Fruit fly (Drosophila melanogaster): ENCODE results near the gene CG9632.
A peak's percentile ranks its signal among the peaks of the same experiment; 100 is the strongest.

Gene CG9632

DNA sequence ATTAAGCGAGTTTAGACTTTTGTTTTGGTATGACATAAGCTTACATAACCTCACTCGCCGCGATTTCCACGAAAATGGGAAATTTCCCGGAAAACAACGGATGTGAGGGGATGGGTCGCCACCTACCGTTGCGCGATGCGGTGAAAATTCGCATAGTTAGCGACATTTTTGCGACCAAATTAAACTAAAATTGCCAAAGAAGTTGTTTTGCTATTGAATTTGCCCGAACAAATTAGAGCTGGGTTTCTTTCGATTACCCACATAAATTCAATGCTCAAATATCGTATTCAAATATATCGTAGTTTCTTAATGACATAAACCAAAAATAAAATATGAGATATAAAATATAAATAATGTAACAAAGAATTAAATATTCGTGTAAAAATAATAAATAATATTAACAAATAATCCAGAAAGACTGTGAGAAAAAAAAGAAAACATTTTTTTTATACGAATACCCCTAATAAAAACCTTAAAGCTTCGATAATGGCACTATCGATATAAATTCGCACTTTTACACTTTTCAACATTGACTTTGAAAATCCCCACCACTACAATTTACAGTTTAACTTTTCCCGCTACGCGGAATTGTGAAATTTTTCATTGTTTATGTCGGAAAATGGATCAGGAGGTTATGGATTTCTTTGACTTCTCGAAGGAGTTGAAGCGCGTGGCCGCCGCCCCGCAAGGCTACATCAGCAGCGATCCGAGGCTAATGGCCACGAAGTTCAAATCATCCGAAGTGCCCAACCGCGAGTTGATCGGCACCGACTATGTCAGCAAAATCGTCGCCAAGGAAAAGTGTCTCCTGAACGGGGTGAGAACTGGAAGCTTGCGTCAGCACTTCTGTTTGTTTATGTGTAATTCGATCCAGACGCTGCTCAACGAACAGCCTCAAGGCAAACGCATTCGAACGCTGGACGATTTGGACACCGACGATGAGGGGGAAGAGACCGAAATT is 22.9 kb upstream of the CG9632 start, which contains the start of the genes ND-23 and spn-E (continued):
- TF ChIP-seq CG12299 (tag; optimal IDR thresholded peaks at IDR 0.05) (no peak), CG9797 (GFP tag; optimal IDR thresholded peaks at IDR 0.05) (no peak), CG12942 (GFP tag; optimal IDR thresholded peaks at IDR 0.05) (peak; percentile 44), CG9932 (GFP tag; IDR thresholded peaks at IDR 0.05) (peak; percentile 72), E2f1 (GFP tag; IDR thresholded peaks at IDR 0.05) (peak; percentile 69), exex (tag; optimal IDR thresholded peaks at IDR 0.05) (no peak), Fer3 (tag; optimal IDR thresholded peaks at IDR 0.05) (peak; percentile 35), al (GFP tag; IDR thresholded peaks at IDR 0.05) (0 out of 2 replicates have a peak, but pooled peaks have one; percentile 38), Ravus (GFP tag; IDR thresholded peaks at IDR 0.05) (no peak), CG10979 (tag; optimal IDR thresholded peaks at IDR 0.05) (peak; percentile 58), insv (GFP tag; optimal IDR thresholded peaks at IDR 0.05) (peak in 1 of 2 experiments; percentile 1), CG6791 (GFP tag; IDR thresholded peaks at IDR 0.05; ENCODE audit: partially characterized antibody) (0 out of 3 replicates have a peak, but pooled peaks have one; percentile 52), ssp (GFP tag; IDR thresholded peaks at IDR 0.05) (peak; percentile 48), YL-1 (GFP tag; optimal IDR thresholded peaks at IDR 0.05) (peak; percentile 41), hbn (GFP tag; IDR thresholded peaks at IDR 0.05; ENCODE audit: partially characterized antibody) (peak; percentile 72), gem (tag; optimal IDR thresholded peaks at IDR 0.05) (peak; percentile 85), CG32532 (GFP tag; IDR thresholded peaks at IDR 0.05) (peak; percentile 55; the same call in 1 of the 2 replicates), amos (GFP tag; IDR thresholded peaks at IDR 0.05; ENCODE audit: partially characterized antibody) (peak; percentile 69), stwl (tag; optimal IDR thresholded peaks at IDR 0.05) (peak; percentile 79), tin (GFP tag; optimal IDR thresholded peaks at IDR 0.05) (peak; percentile 43), CG6854 (GFP tag; optimal IDR thresholded peaks at IDR 0.05) (no peak), CG10366 (GFP tag; IDR thresholded peaks at IDR 0.05) (peak; percentile 35; the same call in 1 of the 2 replicates), E2f2 (GFP tag; IDR thresholded peaks at IDR 0.05) (peak; percentile 89), CG11085 (GFP tag; IDR thresholded peaks at IDR 0.05) (0 out of 2 replicates have a peak, but pooled peaks have one; percentile 23), en (GFP tag; optimal IDR thresholded peaks at IDR 0.05) (no peak), run (tag; optimal IDR thresholded peaks at IDR 0.05) (no peak), CG10209 (GFP tag; optimal IDR thresholded peaks at IDR 0.05) (peak; percentile 61), CG30403 (GFP tag; optimal IDR thresholded peaks at IDR 0.05) (peak; percentile 64), ewg (GFP tag; optimal IDR thresholded peaks at IDR 0.05) (no peak), CG34224 (GFP tag; IDR thresholded peaks at IDR 0.05; ENCODE audit: partially characterized antibody) (peak; percentile 57; the same call in 1 of the 3 replicates), CG10543 (GFP tag; optimal IDR thresholded peaks at IDR 0.05) (peak; percentile 47), CG12391 (tag; optimal IDR thresholded peaks at IDR 0.05) (peak; percentile 83), CG15479 (GFP tag; optimal IDR thresholded peaks at IDR 0.05) (no peak), twi (tag; optimal IDR thresholded peaks at IDR 0.05) (peak; percentile 49), pan (optimal IDR thresholded peaks at IDR 0.05) (no peak), pan (GFP tag; optimal IDR thresholded peaks at IDR 0.05 in 1 of 2, IDR thresholded peaks at IDR 0.05 in 1 of 2) (peak in 1 of 2 experiments; percentile 67), row (GFP tag; IDR thresholded peaks at IDR 0.05) (peak; percentile 82), CG13287 (GFP tag; IDR thresholded peaks at IDR 0.05; ENCODE audit: partially characterized antibody) (peak; percentile 87), CG8924 (tag; optimal IDR thresholded peaks at IDR 0.05) (peak; percentile 54), CG16779 (GFP tag; IDR thresholded peaks at IDR 0.05) (no peak), CG7963 (GFP tag; IDR thresholded peaks at IDR 0.05; ENCODE audit: partially characterized antibody) (0 out of 3 replicates have a peak, but pooled peaks have one; percentile 7), CG13424 (tag; optimal IDR thresholded peaks at IDR 0.05) (peak; percentile 67), slbo (GFP tag; IDR thresholded peaks at IDR 0.05) (peak; percentile 68), Ptx1 (GFP tag; IDR thresholded peaks at IDR 0.05) (peak; percentile 61), crol (GFP tag; IDR thresholded peaks at IDR 0.05) (no peak), CG30020 (tag; optimal IDR thresholded peaks at IDR 0.05) (peak; percentile 63), BEAF-32 (GFP tag; optimal IDR thresholded peaks at IDR 0.05) (peak; percentile 77)

Data from whole organism, embryonic.